Worm (Caenorhabditis elegans) whole organism, L1 larva: ENCODE data around the gene W04E12.7.

Source experiments
- C04F5.9 ChIP-seq: sonication (generic microtip); optimal IDR thresholded peaks from 2 replicates; lab custom pipeline; 2016; ENCODE audit warnings: missing genetic modification characterization, missing compliant biosample characterization
- C16A3.4 ChIP-seq: fragments of 150-350 bp; optimal IDR thresholded peaks from 2 replicates; lab custom pipeline; 2014; ENCODE audit warnings: missing biosample characterization, missing genetic modification characterization
- F16B12.6 ChIP-seq: fragments of 150-350 bp; optimal IDR thresholded peaks from 2 replicates; lab custom pipeline; 2014; ENCODE audit warnings: missing biosample characterization, missing genetic modification characterization
- aha-1 ChIP-seq: fragments of 150-350 bp; optimal IDR thresholded peaks from 2 replicates; lab custom pipeline; 2014; ENCODE audit warnings: missing biosample characterization, missing genetic modification characterization
- aly-2 ChIP-seq: fragments of 150-350 bp; optimal IDR thresholded peaks from 2 replicates; lab custom pipeline; 2014; ENCODE audit warnings: missing biosample characterization, missing genetic modification characterization
- ceh-63 ChIP-seq: fragments of 200-800 bp; sonication (Bioruptor generic); optimal IDR thresholded peaks from 2 replicates; lab custom pipeline; 2018; ENCODE audit warnings: mild to moderate bottlenecking, missing genetic modification characterization, missing compliant biosample characterization
- ceh-8 ChIP-seq: fragments of 200-800 bp; sonication (Bioruptor generic); optimal IDR thresholded peaks from 2 replicates; lab custom pipeline; 2018; ENCODE audit warnings: mild to moderate bottlenecking, missing genetic modification characterization, moderate library complexity, missing compliant biosample characterization
- ceh-82 ChIP-seq, 3 experiments: fragments of 150-350 bp in 1 of 3; sonication (generic microtip) in 2 of 3; optimal IDR thresholded peaks; 2 replicates each; lab custom pipeline; 2014 to 2017; ENCODE audit warnings: missing biosample characterization in 3 of 3, missing genetic modification characterization in 3 of 3
- ceh-88 ChIP-seq: fragments of 200-800 bp; sonication (Bioruptor generic); IDR thresholded peaks from 2 replicates; pipeline ENCODE4 v1.3.6; 2022; ENCODE audit warnings: missing genetic modification characterization, missing compliant biosample characterization
- ceh-90 ChIP-seq: sonication (generic microtip); optimal IDR thresholded peaks from 2 replicates; lab custom pipeline; 2016; ENCODE audit warnings: missing genetic modification characterization, missing compliant biosample characterization
- dsc-1 ChIP-seq: sonication (generic microtip); optimal IDR thresholded peaks from 2 replicates; lab custom pipeline; 2016; ENCODE audit warnings: mild to moderate bottlenecking, missing genetic modification characterization, missing compliant biosample characterization
- efl-1 ChIP-seq, 4 experiments: fragments of 150-350 bp; optimal IDR thresholded peaks in 3 of 4; peaks in 1 of 4; 1 replicate in 1 of 4; 2 replicates in 3 of 4; lab custom pipeline; 2014; ENCODE audit warnings: missing biosample characterization in 2 of 4, missing genetic modification characterization in 2 of 4, missing genetic modification reagents in 2 of 4
- efl-3 ChIP-seq: fragments of 200-800 bp; sonication (Bioruptor generic); optimal IDR thresholded peaks from 2 replicates; lab custom pipeline; 2018; ENCODE audit warnings: mild to moderate bottlenecking, missing genetic modification characterization, missing compliant biosample characterization
- elt-2 ChIP-seq: sonication (generic microtip); optimal IDR thresholded peaks from 2 replicates; lab custom pipeline; 2016; ENCODE audit warnings: missing genetic modification characterization, mild to moderate bottlenecking, inconsistent platforms, missing compliant biosample characterization, missing genetic modification reagents
- fkh-4 ChIP-seq: sonication (generic microtip); optimal IDR thresholded peaks from 2 replicates; lab custom pipeline; 2016; ENCODE audit warnings: missing compliant biosample characterization, missing genetic modification characterization, borderline replicate concordance
- fkh-8 ChIP-seq: sonication (generic microtip); optimal IDR thresholded peaks from 2 replicates; lab custom pipeline; 2016; ENCODE audit warnings: mild to moderate bottlenecking, missing genetic modification characterization, missing compliant biosample characterization
- fos-1 ChIP-seq: fragments of 150-350 bp; optimal IDR thresholded peaks from 2 replicates; lab custom pipeline; 2014; ENCODE audit warnings: missing biosample characterization, missing genetic modification characterization
- grh-1 ChIP-seq: fragments of 200-800 bp; sonication (Bioruptor generic); IDR thresholded peaks from 2 replicates; pipeline ENCODE4 v1.3.6; 2022; ENCODE audit warnings: missing genetic modification reagents, missing genetic modification characterization, missing compliant biosample characterization
- hlh-17 ChIP-seq: fragments of 200-800 bp; sonication (Bioruptor generic); optimal IDR thresholded peaks from 2 replicates; lab custom pipeline; 2018; ENCODE audit warnings: missing genetic modification characterization, mild to moderate bottlenecking, missing compliant biosample characterization, moderate library complexity, borderline replicate concordance
- hlh-4 ChIP-seq: sonication (generic microtip); optimal IDR thresholded peaks from 2 replicates; lab custom pipeline; 2016; ENCODE audit warnings: mild to moderate bottlenecking, missing genetic modification characterization, missing compliant biosample characterization
- irx-1 ChIP-seq: sonication (generic microtip); optimal IDR thresholded peaks from 2 replicates; lab custom pipeline; 2016; ENCODE audit warnings: missing genetic modification characterization, missing compliant biosample characterization
- isw-1 ChIP-seq: fragments of 200-800 bp; sonication (Bioruptor generic); IDR thresholded peaks from 2 replicates; pipeline ENCODE4 v1.3.6; 2022; ENCODE audit warnings: missing genetic modification characterization, missing compliant biosample characterization
- lin-14 ChIP-seq: fragments of 200-800 bp; sonication (Bioruptor generic); optimal IDR thresholded peaks from 2 replicates; lab custom pipeline; 2018; ENCODE audit warnings: mild to moderate bottlenecking, missing genetic modification characterization, moderate library complexity, missing compliant biosample characterization
- lin-35 ChIP-seq, 2 experiments: fragments of 150-350 bp; optimal IDR thresholded peaks; 2 replicates each; lab custom pipeline; 2014; ENCODE audit warnings: missing biosample characterization in 2 of 2, missing genetic modification characterization in 2 of 2, missing genetic modification reagents in 2 of 2
- mef-2 ChIP-seq: fragments of 150-350 bp; optimal IDR thresholded peaks from 2 replicates; lab custom pipeline; 2014; ENCODE audit warnings: missing biosample characterization, missing genetic modification characterization
- mep-1 ChIP-seq: fragments of 150-350 bp; optimal IDR thresholded peaks from 2 replicates; lab custom pipeline; 2014; ENCODE audit warnings: missing biosample characterization, missing genetic modification characterization
- nhr-12 ChIP-seq: sonication (generic microtip); optimal IDR thresholded peaks from 2 replicates; lab custom pipeline; 2017; ENCODE audit warnings: missing biosample characterization, missing genetic modification characterization
- nhr-20 ChIP-seq: sonication (generic microtip); optimal IDR thresholded peaks from 2 replicates; lab custom pipeline; 2016; ENCODE audit warnings: mild to moderate bottlenecking, missing genetic modification characterization, missing compliant biosample characterization
- nhr-237 ChIP-seq: fragments of 150-350 bp; optimal IDR thresholded peaks from 2 replicates; lab custom pipeline; 2014; ENCODE audit warnings: missing biosample characterization, missing genetic modification characterization
- nhr-76 ChIP-seq: sonication (generic microtip); optimal IDR thresholded peaks from 2 replicates; lab custom pipeline; 2017; ENCODE audit warnings: missing biosample characterization, missing genetic modification characterization
- pax-3 ChIP-seq: fragments of 200-800 bp; sonication (Bioruptor generic); optimal IDR thresholded peaks from 2 replicates; lab custom pipeline; 2018; ENCODE audit warnings: mild to moderate bottlenecking, missing genetic modification characterization, moderate library complexity, missing compliant biosample characterization
- pqm-1 ChIP-seq: sonication (generic microtip); optimal IDR thresholded peaks from 3 replicates; lab custom pipeline; 2017; ENCODE audit warnings: missing biosample characterization, missing genetic modification characterization
- snpc-4 ChIP-seq: fragments of 150-350 bp; optimal IDR thresholded peaks from 2 replicates; lab custom pipeline; 2014; ENCODE audit warnings: missing biosample characterization, missing genetic modification characterization
- snu-23 ChIP-seq: sonication (generic microtip); optimal IDR thresholded peaks from 2 replicates; lab custom pipeline; 2016; ENCODE audit warnings: missing genetic modification characterization, missing compliant biosample characterization
- sptf-1 ChIP-seq: fragments of 150-350 bp; optimal IDR thresholded peaks from 2 replicates; lab custom pipeline; 2014; ENCODE audit warnings: missing biosample characterization, missing genetic modification characterization
- sup-37 ChIP-seq: fragments of 200-800 bp; sonication (Bioruptor generic); optimal IDR thresholded peaks from 2 replicates; lab custom pipeline; 2018; ENCODE audit warnings: mild to moderate bottlenecking, missing genetic modification characterization, missing compliant biosample characterization
- unc-130 ChIP-seq: fragments of 150-350 bp; optimal IDR thresholded peaks from 2 replicates; lab custom pipeline; 2017; ENCODE audit warnings: missing biosample characterization, missing genetic modification characterization, inconsistent platforms
- unc-30 ChIP-seq: sonication (generic microtip); optimal IDR thresholded peaks from 2 replicates; lab custom pipeline; 2017; ENCODE audit warnings: missing biosample characterization, missing genetic modification characterization
- unc-86 ChIP-seq: sonication (generic microtip); optimal IDR thresholded peaks from 2 replicates; lab custom pipeline; 2016; ENCODE audit warnings: missing genetic modification characterization, missing compliant biosample characterization
- unc-98 ChIP-seq: fragments of 200-800 bp; sonication (Bioruptor generic); IDR thresholded peaks from 2 replicates; pipeline ENCODE4 v1.3.6; 2022; ENCODE audit warnings: missing genetic modification characterization, missing compliant biosample characterization
- vab-15 ChIP-seq: sonication (generic microtip); optimal IDR thresholded peaks from 2 replicates; lab custom pipeline; 2017; ENCODE audit warnings: missing genotype, mild to moderate bottlenecking, missing genetic modification characterization, missing compliant biosample characterization
- ztf-11 ChIP-seq, 2 experiments: sonication (generic microtip); optimal IDR thresholded peaks; 2 replicates each; lab custom pipeline; 2016 to 2017; ENCODE audit warnings: missing genetic modification characterization in 2 of 2, missing biosample characterization in 1 of 2, missing compliant biosample characterization in 1 of 2

W04E12.7 gene

ce11 chrV:19755260-19755659 is 17.9 kb upstream of the W04E12.7 start, which contains the start of gene clec-50:
TSS of gene clec-50 (minus strand) at chrV:19755368.
- TF ChIP-seq hlh-4 (tag; lab: Kevin White, UChicago) (no peak), nhr-237 (tag; lab: Kevin White, UChicago) (no peak), unc-98 (GFP tag; lab: Robert Waterston, UW) (no peak), lin-35 (GFP tag; optimal IDR thresholded peaks at IDR 0.05; lab: Kevin White, UChicago) (peak in 1 of 2 experiments; percentile 28), pax-3 (tag; lab: Kevin White, UChicago) (no peak), ceh-88 (GFP tag; lab: Robert Waterston, UW) (no peak), lin-14 (no peak), fkh-4 (tag; lab: Kevin White, UChicago) (no peak), irx-1 (tag; lab: Kevin White, UChicago) (no peak), snu-23 (GFP tag; lab: Kevin White, UChicago) (no peak), elt-2 (tag; lab: Kevin White, UChicago) (peak; percentile 65), sptf-1 (no peak), ceh-63 (no peak), vab-15 (no peak), grh-1 (no peak)

ce11 chrV:19754331-19754730 is 17.0 kb upstream of the W04E12.7 start:
- no peak for TF ChIP-seq ceh-63
- peak; percentile 37 for TF ChIP-seq elt-2 (tag; lab: Kevin White, UChicago)
- TF ChIP-seq snpc-4, result no peak

- TF ChIP-seq isw-1 (no peak), unc-30 (tag; lab: Kevin White, UChicago) (no peak), C04F5.9 (tag; lab: Kevin White, UChicago) (no peak), nhr-20 (tag; lab: Kevin White, UChicago) (no peak), fkh-8 (tag; lab: Kevin White, UChicago) (no peak), ceh-90 (tag; lab: Kevin White, UChicago) (no peak), unc-130 (tag; lab: Kevin White, UChicago) (no peak), hlh-17 (GFP tag; lab: Kevin White, UChicago) (no peak), F16B12.6 (tag; lab: Kevin White, UChicago) (no peak), sup-37 (GFP tag; lab: Kevin White, UChicago) (no peak), pax-3 (tag; lab: Kevin White, UChicago) (no peak)
- TF ChIP-seq, all 84 proteins: peak for 0
Observed at ce11 chrV:19752879-19753278, 15.5 kb upstream of the W04E12.7 start.

ce11 chrV:19751124-19751523 is 13.8 kb upstream of the W04E12.7 start, which contains the start of gene clec-49:
TSS of gene clec-49 (minus strand) at chrV:19751226.
- TF ChIP-seq dsc-1 (no peak), aly-2 (tag; lab: Kevin White, UChicago) (no peak), aha-1 (tag; lab: Kevin White, UChicago) (no peak), elt-2 (tag; lab: Kevin White, UChicago) (peak; percentile 1), mep-1 (tag; lab: Kevin White, UChicago) (no peak), unc-86 (no peak), C16A3.4 (tag; lab: Kevin White, UChicago) (no peak)

ce11 chrV:19747144-19747543 is 9.8 kb upstream of the W04E12.7 start:
- TF ChIP-seq nhr-12 (tag; lab: Kevin White, UChicago) (no peak), efl-1 (optimal IDR thresholded peaks at IDR 0.05; lab: Kevin White, UChicago) (no peak), efl-1 (GFP tag; optimal IDR thresholded peaks at IDR 0.05 in 1 of 2; lab: Kevin White, UChicago) (no peak), mep-1 (tag; lab: Kevin White, UChicago) (no peak), hlh-4 (tag; lab: Kevin White, UChicago) (no peak), mef-2 (tag; lab: Kevin White, UChicago) (no peak), snu-23 (GFP tag; lab: Kevin White, UChicago) (no peak), ceh-82 (tag; optimal IDR thresholded peaks at IDR 0.05; lab: Kevin White, UChicago) (no peak), fos-1 (tag; lab: Kevin White, UChicago) (no peak), efl-3 (no peak), nhr-76 (tag; lab: Kevin White, UChicago) (no peak), ceh-8 (GFP tag; lab: Kevin White, UChicago) (no peak), pqm-1 (tag; lab: Kevin White, UChicago) (no peak), dsc-1 (no peak), ztf-11 (tag; optimal IDR thresholded peaks at IDR 0.05; lab: Kevin White, UChicago) (no peak)
